Worm (Caenorhabditis elegans): ENCODE measurements around the gene fkh-8.

fkh-8 gene

DNA sequence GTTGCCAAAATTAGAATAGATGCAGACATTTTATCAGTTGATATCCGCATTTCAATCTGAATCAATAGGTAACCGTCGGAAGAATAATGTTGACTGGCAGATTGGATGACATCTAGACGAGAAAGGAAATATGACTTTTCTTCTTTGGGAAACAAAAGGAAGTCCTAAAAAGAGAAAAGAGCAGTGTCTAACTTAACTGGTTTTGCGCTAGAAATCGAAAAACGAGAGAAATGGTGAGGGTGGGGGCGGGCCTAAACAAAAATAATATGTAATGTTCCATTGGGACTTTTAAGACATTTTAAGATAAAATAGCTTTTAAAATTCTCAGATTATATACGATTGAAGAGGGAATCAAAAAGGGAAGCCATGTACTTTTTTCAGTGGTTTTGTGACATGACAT is 30.2 kb downstream of the fkh-8 start, which contains the start of gene exp-1:
TSS of gene exp-1 (minus strand) at position 101 of the 400 bp plus-strand sequence.
- TF ChIP-seq fos-1 (tag; optimal IDR thresholded peaks at IDR 0.05) (no peak), unc-39 (tag; optimal IDR thresholded peaks at IDR 0.05) (no peak), sea-2 (GFP tag; optimal IDR thresholded peaks at IDR 0.05) (no peak), mdl-1 (tag; optimal IDR thresholded peaks at IDR 0.05) (no peak), nhr-23 (tag; optimal IDR thresholded peaks at IDR 0.05) (no peak), jun-1 (tag; optimal IDR thresholded peaks at IDR 0.05) (no peak), nhr-25 (tag; optimal IDR thresholded peaks at IDR 0.05) (no peak), nhr-12 (tag; optimal IDR thresholded peaks at IDR 0.05) (no peak), ama-1 (optimal IDR thresholded peaks at IDR 0.05) (no peak), ztf-11 (tag; optimal IDR thresholded peaks at IDR 0.05) (no peak), pqm-1 (tag; optimal IDR thresholded peaks at IDR 0.05) (no peak), elt-1 (tag; optimal IDR thresholded peaks at IDR 0.05) (no peak), daf-12 (tag; optimal IDR thresholded peaks at IDR 0.05) (no peak), egl-27 (tag; optimal IDR thresholded peaks at IDR 0.05) (no peak)

DNA sequence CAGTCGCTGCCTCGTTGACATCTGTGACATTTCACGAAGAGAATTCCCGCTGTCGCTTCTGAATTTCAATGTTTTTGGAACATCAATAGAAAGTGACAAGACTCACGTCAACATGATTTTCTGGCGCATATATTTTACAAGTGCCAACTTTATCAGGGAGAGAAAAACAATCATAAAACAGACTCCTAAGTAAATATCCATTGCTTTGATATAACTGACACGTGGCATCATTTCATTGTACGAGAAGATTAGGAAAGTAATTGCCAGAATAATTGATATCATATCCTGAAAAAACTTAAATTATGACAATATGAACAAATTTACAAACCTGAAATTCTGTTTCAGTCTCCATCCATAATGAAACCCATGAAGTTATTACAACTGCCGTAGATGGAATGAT is 33.1 kb downstream of the fkh-8 start:
- TF ChIP-seq elt-2 (tag; optimal IDR thresholded peaks at IDR 0.05) = no peak
- TF ChIP-seq snpc-4 (tag; optimal IDR thresholded peaks at IDR 0.05) = no peak
- TF ChIP-seq lin-15B (tag; optimal IDR thresholded peaks at IDR 0.05) = no peak
- no peak for TF ChIP-seq eor-1 (tag; optimal IDR thresholded peaks at IDR 0.05)
- TF ChIP-seq sea-2 (GFP tag; optimal IDR thresholded peaks at IDR 0.05) = no peak

DNA sequence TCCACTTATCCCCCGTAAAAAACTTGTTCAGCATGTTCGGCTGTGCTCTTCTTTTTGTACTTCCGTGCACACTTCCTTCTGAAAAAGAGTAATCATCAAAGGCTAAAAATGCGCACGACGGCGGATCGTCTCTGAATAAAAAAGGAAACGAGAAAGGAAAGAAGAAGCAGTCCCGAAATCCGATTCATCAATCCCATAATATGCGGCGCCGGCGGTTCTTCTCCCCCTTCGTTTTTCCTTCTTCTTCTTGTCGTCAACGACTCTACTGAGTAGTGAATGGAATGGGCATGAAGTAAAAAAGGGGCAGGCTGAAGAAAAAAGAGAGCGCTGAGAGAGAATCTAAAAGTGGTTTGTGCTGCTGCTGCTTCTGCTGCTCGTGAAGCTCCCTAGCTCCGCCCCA is 41.8 kb downstream of the fkh-8 start:
- TF ChIP-seq nfya-1 (tag; optimal IDR thresholded peaks at IDR 0.05; ENCODE audit: insufficient read depth) (peak; percentile 22), elt-3 (tag; optimal IDR thresholded peaks at IDR 0.05) (no peak), fkh-10 (GFP tag; optimal IDR thresholded peaks at IDR 0.05) (peak; percentile 75), nhr-23 (tag; optimal IDR thresholded peaks at IDR 0.05) (no peak)

DNA sequence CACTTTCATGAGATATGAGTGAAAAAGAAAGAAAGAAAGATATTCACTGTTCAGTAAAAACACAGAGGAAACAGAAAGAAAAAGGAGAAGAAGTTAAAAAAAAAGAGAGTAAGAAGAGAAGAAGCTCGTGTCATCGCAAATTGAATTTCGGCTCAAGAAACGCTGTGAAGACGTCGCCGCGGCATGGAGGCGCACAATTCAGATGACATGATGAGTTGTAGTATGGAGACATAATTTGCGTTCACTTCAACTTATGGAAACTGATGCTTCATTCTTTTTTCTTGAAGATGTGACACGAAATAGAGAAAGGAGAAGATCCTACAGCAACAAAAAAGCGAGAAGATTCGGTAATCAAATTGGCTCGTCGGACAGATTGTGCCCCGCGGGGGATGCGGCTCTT is 42.8 kb downstream of the fkh-8 start:
- no peak for TF ChIP-seq skn-1 (tag; optimal IDR thresholded peaks at IDR 0.05)
- TF ChIP-seq nfya-1 (tag; optimal IDR thresholded peaks at IDR 0.05; ENCODE audit: insufficient read depth) = peak; percentile 30
- TF ChIP-seq elt-2 (tag; optimal IDR thresholded peaks at IDR 0.05) = no peak
- TF ChIP-seq fkh-10 (GFP tag; optimal IDR thresholded peaks at IDR 0.05) = peak; percentile 82
- no peak for TF ChIP-seq unc-39 (tag; optimal IDR thresholded peaks at IDR 0.05)

DNA sequence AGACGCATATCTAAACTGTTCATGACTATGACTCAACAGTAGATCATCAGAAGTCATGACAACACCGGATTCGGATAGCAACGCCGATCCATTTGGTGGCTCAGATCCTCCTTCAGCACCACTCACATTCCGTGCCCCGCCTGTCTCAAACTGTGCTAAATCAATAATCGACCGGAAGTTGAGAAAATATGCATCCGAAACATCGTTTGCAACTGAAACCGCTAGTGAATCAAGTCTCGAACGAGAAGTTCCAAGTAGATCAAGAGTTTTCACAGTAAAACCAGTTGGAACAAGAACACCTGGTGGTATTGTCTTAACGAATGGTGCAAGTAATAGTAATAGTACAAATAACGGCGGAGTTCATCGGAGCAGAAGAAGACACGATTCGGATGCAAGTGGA is 44.1 kb downstream of the fkh-8 start:
- TF ChIP-seq R02D3.7 (tag; optimal IDR thresholded peaks at IDR 0.05) (no peak), ztf-4 (tag; optimal IDR thresholded peaks at IDR 0.05) (no peak), lin-39 (tag; optimal IDR thresholded peaks at IDR 0.05) (no peak), nhr-43 (tag; optimal IDR thresholded peaks at IDR 0.05; ENCODE audit: poor library complexity, severe bottlenecking) (no peak), pha-4 (tag; optimal IDR thresholded peaks at IDR 0.05) (no peak), nhr-77 (tag; optimal IDR thresholded peaks at IDR 0.05) (no peak), ceh-28 (tag; optimal IDR thresholded peaks at IDR 0.05) (no peak), fkh-2 (tag; optimal IDR thresholded peaks at IDR 0.05) (no peak), eor-1 (tag; optimal IDR thresholded peaks at IDR 0.05) (no peak), nhr-28 (tag; optimal IDR thresholded peaks at IDR 0.05) (no peak), fos-1 (tag; optimal IDR thresholded peaks at IDR 0.05) (no peak), snpc-4 (tag; optimal IDR thresholded peaks at IDR 0.05) (no peak), nhr-76 (tag; optimal IDR thresholded peaks at IDR 0.05) (no peak), nhr-12 (tag; optimal IDR thresholded peaks at IDR 0.05) (no peak), mml-1 (tag; optimal IDR thresholded peaks at IDR 0.05) (no peak)

DNA sequence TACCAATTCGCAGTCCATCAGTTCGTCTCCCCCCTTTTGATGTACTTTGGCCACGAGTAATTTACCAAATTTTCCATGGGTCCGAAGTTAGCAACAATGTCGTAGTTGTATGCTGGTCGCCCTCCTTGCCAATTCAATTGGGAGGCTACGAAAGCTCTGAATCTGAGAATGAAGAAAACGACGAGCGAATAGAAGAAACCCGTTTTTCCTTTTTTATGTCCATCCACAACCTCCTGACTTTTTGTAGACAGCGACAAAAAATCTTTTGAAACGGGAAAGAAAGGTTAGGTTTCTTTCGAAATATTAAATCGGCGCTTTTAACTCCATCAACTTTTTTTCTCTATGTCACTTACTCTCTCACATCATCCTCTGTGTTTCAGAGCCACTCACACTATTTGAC is 48.7 kb downstream of the fkh-8 start:
- no peak for TF ChIP-seq jun-1 (tag; optimal IDR thresholded peaks at IDR 0.05)
- peak; percentile 63 for TF ChIP-seq fkh-10 (GFP tag; optimal IDR thresholded peaks at IDR 0.05)
- TF ChIP-seq elt-3 (tag; optimal IDR thresholded peaks at IDR 0.05) = no peak

All from whole organism, L3 larva.